Worm (Caenorhabditis elegans) whole organism, midembryonic: ENCODE data around the gene srv-22.

Experiments used
- T22C8.4 ChIP-seq: fragments of 200-800 bp; sonication (Bioruptor generic); IDR thresholded peaks from 2 replicates; pipeline ENCODE4 v1.3.6; 2022; ENCODE audit warnings: missing genetic modification characterization, missing compliant biosample characterization
- flt-1 ChIP-seq: fragments of 200-800 bp; sonication (Bioruptor generic); IDR thresholded peaks from 2 replicates; pipeline ENCODE4 v1.3.6; 2022; ENCODE audit warnings: missing genetic modification characterization, missing compliant biosample characterization
- klf-2 ChIP-seq: fragments of 200-800 bp; sonication (Bioruptor generic); conservative IDR thresholded peaks from 2 replicates; pipeline ENCODE4 v1.3.6; 2022; ENCODE audit warnings: missing genetic modification reagents, missing genetic modification characterization, missing compliant biosample characterization

- no peak for TF ChIP-seq T22C8.4 (GFP tag; lab: Robert Waterston, UW)
- TF ChIP-seq klf-2 (GFP tag; lab: Robert Waterston, UW), result no peak
- TF ChIP-seq flt-1 (GFP tag; lab: Robert Waterston, UW), result no peak
Measured at ce11 chrIV:5873825-5874224, 5.9 kb downstream of the srv-22 start, which contains the start of gene srv-19.
